Fruit fly (Drosophila melanogaster) whole organism, pupa: Measurements from ENCODE around the gene Adhr.

ENCODE experiments used
- CG13204 ChIP-seq: fragments of 200-800 bp; sonication (Bioruptor generic); optimal IDR thresholded peaks from 2 replicates; lab custom pipeline; 2018; ENCODE audit warnings: missing biosample characterization, mild to moderate bottlenecking, missing genetic modification characterization, moderate library complexity
- CG14655 ChIP-seq: fragments of 200-800 bp; sonication (Bioruptor generic); optimal IDR thresholded peaks from 3 replicates; lab custom pipeline; 2017; ENCODE audit warnings: mild to moderate bottlenecking, missing biosample characterization, missing genetic modification reagents, missing genetic modification characterization
- CG32121 ChIP-seq: fragments of 200-800 bp; sonication (Bioruptor generic); IDR thresholded peaks from 2 replicates; pipeline ENCODE4 v1.3.6; 2022; ENCODE audit warnings: missing biosample characterization, missing genetic modification characterization
- CG8159 ChIP-seq: fragments of 200-800 bp; sonication (Bioruptor generic); optimal IDR thresholded peaks from 3 replicates; lab custom pipeline; 2018; ENCODE audit warnings: missing biosample characterization, mild to moderate bottlenecking, missing genetic modification characterization, moderate library complexity
- EcR ChIP-seq: fragments of 200-800 bp; sonication (Bioruptor generic); optimal IDR thresholded peaks from 3 replicates; lab custom pipeline; 2019; ENCODE audit warnings: missing biosample characterization, missing genetic modification characterization, mild to moderate bottlenecking, moderate library complexity, missing genetic modification reagents
- Snoo ChIP-seq: fragments of 200-800 bp; sonication (Bioruptor generic); optimal IDR thresholded peaks from 3 replicates; lab custom pipeline; 2017; ENCODE audit warnings: missing biosample characterization, mild to moderate bottlenecking, missing genetic modification characterization, inconsistent platforms
- gl ChIP-seq: fragments of 200-800 bp; sonication (Bioruptor generic); optimal IDR thresholded peaks from 2 replicates; lab custom pipeline; 2018; ENCODE audit warnings: missing biosample characterization, mild to moderate bottlenecking, missing genetic modification characterization

DNA sequence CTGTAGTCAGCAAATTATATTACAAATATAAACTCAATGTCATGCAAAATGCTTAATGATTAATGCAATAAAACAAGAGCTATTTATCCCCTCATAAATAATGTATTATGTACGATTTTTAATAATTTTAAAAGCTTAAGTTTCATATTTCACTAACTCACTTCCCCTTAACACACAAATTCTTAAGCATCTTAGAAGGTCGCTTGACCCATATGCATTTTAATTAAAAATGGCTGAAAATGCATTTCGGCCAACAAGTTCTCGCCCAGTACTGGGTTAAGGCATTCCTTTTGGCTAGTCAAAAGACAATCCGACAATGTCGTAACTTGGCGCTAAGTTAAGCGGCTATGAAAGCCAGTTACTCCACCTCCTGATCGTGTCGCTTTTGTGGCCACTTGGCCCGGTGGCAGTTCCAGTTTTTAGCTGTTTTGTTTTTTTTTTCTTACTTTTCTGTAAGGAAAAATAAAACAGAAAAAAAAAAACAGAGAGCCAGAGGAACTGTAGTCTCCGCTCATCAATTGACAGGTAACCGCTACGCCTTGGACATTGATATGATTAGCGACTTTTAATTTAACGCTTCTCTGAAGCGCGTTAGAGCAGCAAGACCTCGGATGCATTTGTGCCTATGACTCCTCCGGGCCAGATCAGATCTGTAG, 49.7 kb downstream of the Adhr start:
- TF ChIP-seq CG13204 (GFP tag; lab: Kevin White, UChicago) (no peak), Snoo (tag; lab: Kevin White, UChicago) (no peak), CG14655 (GFP tag; lab: Kevin White, UChicago) (no peak), gl (tag; lab: Kevin White, UChicago) (peak; percentile 65), CG32121 (GFP tag; lab: Robert Waterston, UW) (no peak), CG8159 (tag; lab: Kevin White, UChicago) (peak; percentile 68), EcR (GFP tag; lab: Kevin White, UChicago) (no peak)
